Worm (Caenorhabditis elegans) whole organism, dauer: Measurements from ENCODE around the gene zyg-9.
"Not testable (repeated sequence)": the region's sequence is repeated elsewhere in the genome, so short reads cannot be mapped to it uniquely, and the experiment has no call there.

Experiments used
- unc-62 ChIP-seq: sonication (generic microtip); optimal IDR thresholded peaks from 2 replicates; lab custom pipeline; 2017; ENCODE audit warnings: missing biosample characterization, missing genetic modification reagents, missing genetic modification characterization

The zyg-9 gene

ce11 chrII:8457438-8457837 is at the start of gene zyg-9:
TSS of gene zyg-9 (plus strand) at chrII:8457818.
- no peak for TF ChIP-seq unc-62 (GFP tag; lab: Kevin White, UChicago)

DNA sequence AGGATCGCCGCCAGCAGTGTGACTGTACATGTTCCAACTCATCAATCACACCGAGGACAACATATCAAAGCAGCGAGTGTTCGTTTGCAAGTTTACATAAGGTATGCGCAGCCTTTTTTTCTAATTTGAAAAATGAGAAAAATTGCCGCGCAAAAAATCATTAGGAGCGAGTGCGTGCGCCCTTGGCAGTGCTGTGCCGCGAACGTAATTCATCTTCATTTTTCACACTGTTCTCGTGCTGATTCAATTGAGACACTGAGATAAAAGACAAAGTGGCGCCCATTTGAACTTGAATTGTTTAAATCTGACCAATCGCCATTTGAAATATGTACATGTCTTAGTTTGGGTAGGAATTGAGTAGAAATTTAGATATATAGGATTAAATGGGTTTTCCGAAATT is 48.1 kb upstream of the zyg-9 start:
- no peak for TF ChIP-seq unc-62 (GFP tag; lab: Kevin White, UChicago)

ce11 chrII:8411002-8411401 is 46.6 kb upstream of the zyg-9 start:
- TF ChIP-seq unc-62 (GFP tag; lab: Kevin White, UChicago): no peak

DNA sequence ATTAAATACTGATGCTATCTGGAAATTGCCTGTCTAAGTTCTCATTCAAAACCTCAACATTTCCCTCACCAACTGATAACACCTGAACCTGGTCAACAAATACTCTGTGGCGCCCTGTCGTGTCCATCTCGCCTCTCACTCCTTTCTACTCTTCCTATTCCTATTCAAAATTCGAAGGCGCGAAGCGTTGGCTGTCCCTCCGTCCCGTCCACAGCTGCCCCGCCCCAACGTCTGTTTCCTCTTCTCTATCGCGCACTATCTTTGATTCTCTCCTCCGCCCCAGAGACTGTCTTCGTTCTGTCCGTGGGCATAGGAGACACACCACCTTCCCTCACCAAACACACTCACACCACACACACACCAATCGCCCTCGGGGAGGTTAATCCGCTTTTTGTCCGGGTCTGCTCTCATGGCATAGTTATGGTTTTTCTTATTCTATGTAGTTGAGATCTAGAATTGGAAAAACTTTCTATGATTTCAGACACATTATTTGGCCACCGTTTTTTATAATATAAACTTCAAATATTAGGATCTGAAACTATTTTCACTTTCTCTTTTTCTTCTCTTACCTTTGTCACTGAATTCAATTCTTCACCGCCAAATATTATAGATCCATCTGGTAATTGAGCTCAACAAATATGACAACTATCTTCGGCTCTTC is 45.4 kb upstream of the zyg-9 start, which contains the start of gene efl-3:
TSS of gene efl-3 (plus strand) at position 611 of the 661 bp plus-strand sequence.
- TF ChIP-seq unc-62 (GFP tag; lab: Kevin White, UChicago): no peak

DNA sequence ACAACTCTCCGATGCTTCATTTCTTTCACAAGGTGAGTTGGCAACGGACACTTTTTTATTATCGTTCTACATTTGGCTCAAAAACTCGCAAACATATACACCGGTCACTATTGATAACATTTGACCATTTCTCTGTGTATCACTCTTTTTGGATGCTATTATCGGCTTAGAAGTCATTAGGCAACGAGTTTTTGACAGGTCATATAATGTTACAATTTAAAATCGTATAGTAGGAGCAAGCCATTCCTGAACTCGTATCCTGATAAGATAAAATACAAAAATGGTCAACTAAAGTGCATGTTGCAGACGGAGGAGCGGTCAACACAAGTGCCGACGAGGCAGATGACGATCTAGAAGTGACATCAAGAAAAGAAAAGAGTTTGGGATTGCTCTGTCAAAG is 44.7 kb upstream of the zyg-9 start:
- TF ChIP-seq unc-62 (GFP tag; lab: Kevin White, UChicago): no peak

DNA sequence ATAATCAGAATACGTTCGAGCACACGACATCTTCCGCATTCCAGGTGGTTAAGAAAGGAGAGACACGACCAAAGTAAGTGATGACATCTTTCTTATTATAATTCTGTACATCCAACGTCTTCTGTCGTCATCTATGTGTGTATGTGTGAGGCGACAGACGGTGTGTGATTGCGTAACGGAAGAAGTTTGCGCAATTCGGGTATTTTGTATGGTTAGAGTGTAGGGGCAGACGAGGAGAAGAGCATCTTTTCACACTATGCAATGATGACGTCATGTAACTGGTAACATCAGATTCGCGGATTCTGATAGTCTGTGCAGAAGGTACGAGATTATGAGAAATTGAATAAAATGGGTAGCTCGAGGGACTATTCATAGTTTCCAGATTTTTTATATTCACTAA is 42.6 kb upstream of the zyg-9 start:
- TF ChIP-seq unc-62 (GFP tag; lab: Kevin White, UChicago): no peak

- no peak for TF ChIP-seq unc-62 (GFP tag; lab: Kevin White, UChicago)
Observed at ce11 chrII:8415462-8416037, 42.1 kb upstream of the zyg-9 start.

- no peak for TF ChIP-seq unc-62 (GFP tag; lab: Kevin White, UChicago)
Observed at ce11 chrII:8417059-8417668, 40.5 kb upstream of the zyg-9 start, which contains the start of gene fdgt-2. TSS of gene fdgt-2 (plus strand) at chrII:8417618.

DNA sequence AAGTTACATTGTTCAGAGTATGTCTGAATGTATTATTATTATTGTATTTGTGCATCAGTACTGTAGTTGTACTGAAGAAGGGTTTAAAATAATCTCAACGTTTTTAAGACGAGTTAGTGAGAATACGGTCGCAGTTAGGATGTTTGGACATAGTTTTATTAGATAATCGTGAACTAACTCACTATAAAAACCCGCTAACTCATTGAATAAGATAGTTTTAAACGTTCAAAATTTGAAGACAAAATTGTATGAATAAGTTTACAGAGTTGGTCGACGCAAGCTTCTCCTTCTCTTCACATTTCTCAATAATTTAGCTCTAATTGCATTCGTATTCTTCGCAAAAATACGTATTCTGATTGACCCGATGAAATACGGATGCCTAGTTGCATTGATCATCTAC is 38.6 kb upstream of the zyg-9 start:
- TF ChIP-seq unc-62 (GFP tag; lab: Kevin White, UChicago): no peak

- TF ChIP-seq unc-62 (GFP tag; lab: Kevin White, UChicago): not testable (repeated sequence)
Observed at ce11 chrII:8419798-8420197, 37.8 kb upstream of the zyg-9 start, which contains the start of gene F14E5.8. TSS of gene F14E5.8 (plus strand) at chrII:8420098.

DNA sequence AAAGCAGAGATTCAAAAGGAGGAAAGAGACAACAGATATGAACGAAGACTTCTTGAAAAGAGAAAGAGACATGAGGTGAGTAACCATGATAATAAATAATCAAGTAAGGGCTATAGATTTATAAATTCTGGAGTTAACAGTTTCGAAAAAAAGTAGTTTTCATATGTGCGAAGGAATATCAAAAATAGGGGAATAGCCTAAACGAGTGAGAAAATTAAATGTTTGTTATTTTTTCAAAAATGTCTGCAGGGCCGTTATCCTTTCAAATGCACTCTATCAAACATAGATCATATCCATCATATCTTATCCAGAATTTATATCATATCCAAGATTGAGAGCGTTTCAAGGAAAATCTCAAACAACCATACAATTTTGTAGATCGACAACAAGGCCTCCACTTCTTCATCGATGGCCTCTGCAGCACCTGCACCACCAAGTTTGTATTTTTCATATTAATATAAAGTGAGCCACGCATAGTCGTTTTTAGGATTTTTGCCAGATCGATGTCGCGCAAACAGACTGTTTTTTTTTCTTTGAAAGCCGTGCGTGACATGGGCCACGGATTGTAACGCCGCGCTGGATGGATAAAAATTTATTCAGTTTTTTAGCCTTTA is 36.7 kb upstream of the zyg-9 start:
- TF ChIP-seq unc-62 (GFP tag; lab: Kevin White, UChicago): no peak

ce11 chrII:8428758-8428946 is 29.0 kb upstream of the zyg-9 start, which contains the start of gene F14E5.2:
TSS of gene F14E5.2 (minus strand) at chrII:8428858.
- TF ChIP-seq unc-62 (GFP tag; lab: Kevin White, UChicago): no peak

DNA sequence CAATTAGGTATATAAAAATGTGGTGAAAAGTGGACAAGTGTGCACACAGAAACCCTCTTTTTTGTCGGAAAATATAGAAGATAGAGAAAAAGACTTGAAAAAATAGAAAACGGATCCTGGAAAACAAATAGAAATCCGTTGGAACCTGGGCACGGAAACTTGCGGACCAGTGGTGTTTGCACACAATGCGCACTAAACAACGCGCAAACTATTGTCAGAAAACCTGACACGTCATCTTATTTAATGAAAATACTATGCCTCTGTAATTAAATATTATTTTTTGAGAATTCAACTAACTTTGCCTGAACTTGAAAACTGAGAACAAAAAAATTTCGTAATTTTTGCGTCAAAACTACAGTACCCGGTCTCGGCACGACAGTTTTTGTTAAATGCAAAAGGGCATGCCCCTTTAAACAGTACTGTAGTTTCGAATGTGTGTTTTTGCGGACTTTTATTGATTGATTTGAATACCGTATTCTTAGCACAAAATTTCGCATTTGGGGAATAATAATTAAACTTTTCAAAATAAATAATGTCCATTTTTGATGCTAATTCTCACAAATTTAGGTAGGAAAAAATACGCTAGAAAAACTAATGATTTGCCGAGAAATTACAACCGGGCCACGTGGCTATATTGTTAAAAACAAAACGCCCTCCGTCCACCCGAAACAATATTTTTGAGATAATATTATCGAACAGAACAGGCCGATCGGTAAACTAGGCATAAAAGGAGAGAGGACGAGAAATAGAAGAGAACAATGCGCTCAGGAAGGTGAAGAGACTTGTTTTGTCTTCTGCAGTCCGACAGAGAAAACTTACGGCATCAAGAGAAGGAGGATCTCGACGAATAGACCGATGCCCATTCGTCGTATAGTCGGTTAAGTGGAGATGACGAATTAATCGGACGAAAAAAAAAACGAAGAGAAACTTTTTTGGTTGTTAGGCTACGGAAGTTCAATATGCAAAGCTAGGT is 28.4 kb upstream of the zyg-9 start:
- no peak for TF ChIP-seq unc-62 (GFP tag; lab: Kevin White, UChicago)

DNA sequence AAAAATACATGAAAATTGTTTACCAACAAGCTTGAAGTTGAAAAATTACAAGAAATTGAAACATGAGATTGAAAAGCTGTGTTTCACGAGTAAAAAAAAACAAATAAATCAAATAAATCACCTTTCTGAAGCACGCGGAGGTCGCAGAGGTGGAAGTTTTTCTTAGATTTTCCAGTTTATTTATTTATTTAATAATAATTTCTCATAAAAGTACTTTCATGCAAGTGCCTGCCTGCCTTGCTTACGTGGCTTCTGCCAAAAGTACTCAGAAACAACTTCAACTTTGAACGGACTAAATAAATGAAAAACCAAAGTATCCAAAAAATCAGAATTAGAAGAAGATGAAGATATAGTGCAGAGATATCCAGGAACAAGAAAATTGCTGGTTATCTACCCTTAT is 25.7 kb upstream of the zyg-9 start, which contains the start of gene acp-2:
TSS of gene acp-2 (minus strand) at position 101 of the 400 bp plus-strand sequence.
- no peak for TF ChIP-seq unc-62 (GFP tag; lab: Kevin White, UChicago)

ce11 chrII:8435005-8435404 is 22.6 kb upstream of the zyg-9 start, which contains the start of gene acp-4:
TSS of gene acp-4 (minus strand) at chrII:8435105.
- no peak for TF ChIP-seq unc-62 (GFP tag; lab: Kevin White, UChicago)
